Worm (Caenorhabditis elegans): ENCODE results near the gene phf-34.

ce11 chrX:9894844-9895243 lies 4.4 kb downstream of the phf-34 start, which contains the start of gene F21G4.3:
- TF ChIP-seq nhr-25 (tag; optimal IDR thresholded peaks at IDR 0.05; ENCODE audit: borderline replicate concordance, insufficient read depth) (no peak), aly-2 (tag; optimal IDR thresholded peaks at IDR 0.05) (no peak), T26A8.4 (GFP tag; IDR thresholded peaks at IDR 0.05) (no peak)

Data from whole organism, L4 larva.